Fruit fly (Drosophila melanogaster): ENCODE results near the gene CG14658.

The CG14658 gene

dm6 chr3R:4813172-4813716, 17.1 kb downstream of the CG14658 start (continued):
- peak in 1 of 2 experiments; percentile 11 for TF ChIP-seq crp (GFP tag; optimal IDR thresholded peaks at IDR 0.05)
- TF ChIP-seq dan (GFP tag; IDR thresholded peaks at IDR 0.05): no peak
- no peak for TF ChIP-seq Elba2 (GFP tag; optimal IDR thresholded peaks at IDR 0.05)
- TF ChIP-seq abd-A (tag; optimal IDR thresholded peaks at IDR 0.05): no peak
- peak; percentile 86 for TF ChIP-seq CG15696 (tag; optimal IDR thresholded peaks at IDR 0.05)
- peak; percentile 49 for TF ChIP-seq CG7556 (GFP tag; optimal IDR thresholded peaks at IDR 0.05)
- TF ChIP-seq bab2 (GFP tag; optimal IDR thresholded peaks at IDR 0.05): peak; percentile 62
- TF ChIP-seq ftz-f1 (GFP tag; optimal IDR thresholded peaks at IDR 0.05): no peak
- TF ChIP-seq sc (optimal IDR thresholded peaks at IDR 0.05): no peak
- TF ChIP-seq sc (GFP tag; optimal IDR thresholded peaks at IDR 0.05): peak; percentile 79
- peak; percentile 79 for TF ChIP-seq chm (GFP tag; IDR thresholded peaks at IDR 0.05)
- TF ChIP-seq CG8359 (GFP tag; optimal IDR thresholded peaks at IDR 0.05; ENCODE audit: borderline replicate concordance): peak; percentile 64
- peak; percentile 79 for TF ChIP-seq CG1603 (tag; optimal IDR thresholded peaks at IDR 0.05)
- TF ChIP-seq CG8089 (GFP tag; optimal IDR thresholded peaks at IDR 0.05): peak; percentile 55
- no peak for TF ChIP-seq tup (GFP tag; optimal IDR thresholded peaks at IDR 0.05)
- TF ChIP-seq ssp (GFP tag; IDR thresholded peaks at IDR 0.05): peak; percentile 98
- no peak for TF ChIP-seq vfl (GFP tag; optimal IDR thresholded peaks at IDR 0.05)
- TF ChIP-seq fd64A (GFP tag; optimal IDR thresholded peaks at IDR 0.05): peak; percentile 83
- no peak for TF ChIP-seq CG18476 (GFP tag; optimal IDR thresholded peaks at IDR 0.05)
- no peak for TF ChIP-seq Trl (optimal IDR thresholded peaks at IDR 0.05)
- peak; percentile 37 for TF ChIP-seq Trl (GFP tag; optimal IDR thresholded peaks at IDR 0.05)
- TF ChIP-seq CG33557 (GFP tag; optimal IDR thresholded peaks at IDR 0.05): peak; percentile 90
- no peak for TF ChIP-seq slou (GFP tag; optimal IDR thresholded peaks at IDR 0.05)
- peak in 1 of 2 experiments; percentile 64 for TF ChIP-seq tll (GFP tag; optimal IDR thresholded peaks at IDR 0.05)
- TF ChIP-seq cas (GFP tag; IDR thresholded peaks at IDR 0.05): peak; percentile 43; the same call in 1 of the 2 replicates
- TF ChIP-seq MESR4 (GFP tag; optimal IDR thresholded peaks at IDR 0.05): peak; percentile 77
- peak; percentile 38 for TF ChIP-seq CG8388 (GFP tag; optimal IDR thresholded peaks at IDR 0.05)
- peak; percentile 5 for TF ChIP-seq Bteb2 (GFP tag; optimal IDR thresholded peaks at IDR 0.05)
- TF ChIP-seq Ets97D (GFP tag; optimal IDR thresholded peaks at IDR 0.05): peak; percentile 80
- TF ChIP-seq CG14965 (GFP tag; optimal IDR thresholded peaks at IDR 0.05; ENCODE audit: borderline replicate concordance): no peak
- TF ChIP-seq ci (GFP tag; IDR thresholded peaks at IDR 0.05): peak; percentile 80
- TF ChIP-seq CrebB (tag; optimal IDR thresholded peaks at IDR 0.05): peak; percentile 72
- peak; percentile 18 for TF ChIP-seq Max (GFP tag; optimal IDR thresholded peaks at IDR 0.05)
- peak; percentile 68 for TF ChIP-seq CG17385 (GFP tag; optimal IDR thresholded peaks at IDR 0.05)
- TF ChIP-seq Hsf (GFP tag; optimal IDR thresholded peaks at IDR 0.05): peak; percentile 5
- no peak for TF ChIP-seq ems (GFP tag; optimal IDR thresholded peaks at IDR 0.05)
- no peak for TF ChIP-seq CG9876 (GFP tag; optimal IDR thresholded peaks at IDR 0.05)
- peak; percentile 46 for TF ChIP-seq lilli (GFP tag; optimal IDR thresholded peaks at IDR 0.05)
- TF ChIP-seq Spps (tag; optimal IDR thresholded peaks at IDR 0.05): peak; percentile 68
- TF ChIP-seq CG7745 (tag; optimal IDR thresholded peaks at IDR 0.05): peak; percentile 89
- no peak for TF ChIP-seq cwo (GFP tag; optimal IDR thresholded peaks at IDR 0.05)
- no peak for TF ChIP-seq btn (GFP tag; optimal IDR thresholded peaks at IDR 0.05)
- peak; percentile 65 for TF ChIP-seq CG12236 (GFP tag; optimal IDR thresholded peaks at IDR 0.05)
- TF ChIP-seq prd (optimal IDR thresholded peaks at IDR 0.05): no peak
- peak; percentile 74 for TF ChIP-seq prd (GFP tag; IDR thresholded peaks at IDR 0.05)
- TF ChIP-seq Mrtf (GFP tag; IDR thresholded peaks at IDR 0.05): no peak
- TF ChIP-seq CG11695 (GFP tag; IDR thresholded peaks at IDR 0.05): 0 out of 3 replicates have a peak, but pooled peaks have one; percentile 32
- TF ChIP-seq rib (GFP tag; IDR thresholded peaks at IDR 0.05): no peak
- TF ChIP-seq CG1792 (GFP tag; optimal IDR thresholded peaks at IDR 0.05): peak; percentile 58
- no peak for TF ChIP-seq fd102C (GFP tag; optimal IDR thresholded peaks at IDR 0.05)
- TF ChIP-seq TFAM (GFP tag; optimal IDR thresholded peaks at IDR 0.05): peak; percentile 23

Measured in whole organism, embryonic.